In the genomic region with DNA sequence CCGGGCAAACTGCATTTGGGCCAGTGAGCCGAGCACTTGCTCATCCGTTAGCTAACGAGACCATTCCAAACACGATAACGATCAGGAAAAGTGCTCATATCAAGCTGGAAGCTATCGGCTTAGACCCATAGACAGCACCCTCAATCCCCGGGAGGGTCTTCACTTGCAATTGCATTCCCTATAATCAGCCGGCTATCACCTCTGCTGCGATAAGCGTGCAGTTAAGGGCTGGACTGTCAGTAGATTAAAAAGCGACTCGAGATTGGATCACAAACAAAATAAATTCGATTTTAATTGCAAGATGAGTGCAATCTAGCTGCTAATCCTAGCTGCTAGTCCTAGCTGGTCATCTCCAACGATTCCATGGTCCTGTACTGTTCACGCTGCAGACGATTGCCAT, we compare ENCODE assay signal across 3 fruit fly cellular contexts.
TF ChIP-seq lines count a peak whose summit lies in the region.

No protein-coding gene starts in this region.

- TF ChIP-seq CTCF in whole organism, embryonic (GFP tag; optimal IDR thresholded peaks at IDR 0.05; lab: Kevin White, UChicago): no peak

TF ChIP-seq in whole organism, adult, 20 proteins besides CTCF, POLR2A, EP300 and RAD21:
- TF ChIP-seq toe (GFP tag; optimal IDR thresholded peaks at IDR 0.05; lab: Kevin White, UChicago) (no peak), pad (GFP tag; optimal IDR thresholded peaks at IDR 0.05; lab: Kevin White, UChicago) (no peak), Mnt (GFP tag; optimal IDR thresholded peaks at IDR 0.05; lab: Kevin White, UChicago) (peak; percentile 2), ovo (GFP tag; optimal IDR thresholded peaks at IDR 0.05; lab: Kevin White, UChicago) (no peak), CG11617 (GFP tag; optimal IDR thresholded peaks at IDR 0.05; lab: Kevin White, UChicago) (no peak), CG33017 (tag; optimal IDR thresholded peaks at IDR 0.05; lab: Kevin White, UChicago) (no peak), bab1 (GFP tag; optimal IDR thresholded peaks at IDR 0.05; lab: Kevin White, UChicago) (no peak), Crg-1 (GFP tag; optimal IDR thresholded peaks at IDR 0.05; lab: Kevin White, UChicago) (no peak), Hr96 (GFP tag; optimal IDR thresholded peaks at IDR 0.05; lab: Kevin White, UChicago) (no peak), cic (GFP tag; optimal IDR thresholded peaks at IDR 0.05; lab: Kevin White, UChicago) (peak; percentile 69), kay (GFP tag; lab: Kevin White, UChicago; ENCODE audit: borderline replicate concordance) (no peak), Clk (GFP tag; optimal IDR thresholded peaks at IDR 0.05; lab: Kevin White, UChicago) (no peak), CG14711 (tag; optimal IDR thresholded peaks at IDR 0.05; lab: Kevin White, UChicago) (no peak), CG1620 (GFP tag; optimal IDR thresholded peaks at IDR 0.05; lab: Kevin White, UChicago) (no peak), cnc (optimal IDR thresholded peaks at IDR 0.05; lab: Kevin White, UChicago) (no peak), CG5204 (GFP tag; optimal IDR thresholded peaks at IDR 0.05; lab: Kevin White, UChicago) (no peak), CG7101 (tag; optimal IDR thresholded peaks at IDR 0.05; lab: Kevin White, UChicago) (peak; percentile 19), CG7045 (GFP tag; optimal IDR thresholded peaks at IDR 0.05; lab: Kevin White, UChicago) (no peak), tj (GFP tag; optimal IDR thresholded peaks at IDR 0.05; lab: Kevin White, UChicago) (no peak), CG12768 (GFP tag; optimal IDR thresholded peaks at IDR 0.05; lab: Kevin White, UChicago) (peak; percentile 46)

TF ChIP-seq in whole organism, embryonic, 481 proteins besides CTCF, POLR2A, EP300 and RAD21:
- TF ChIP-seq CG34422 (GFP tag; IDR thresholded peaks at IDR 0.05; lab: Robert Waterston, UW) (no peak), Sox100B (GFP tag; optimal IDR thresholded peaks at IDR 0.05; lab: Kevin White, UChicago) (no peak), CG7987 (GFP tag; optimal IDR thresholded peaks at IDR 0.05; lab: Kevin White, UChicago) (no peak), Bdp1 (GFP tag; optimal IDR thresholded peaks at IDR 0.05; lab: Kevin White, UChicago) (peak; percentile 31), grn (GFP tag; optimal IDR thresholded peaks at IDR 0.05; lab: Kevin White, UChicago) (peak; percentile 16), NK7.1 (GFP tag; optimal IDR thresholded peaks at IDR 0.05; lab: Kevin White, UChicago) (no peak), chinmo (GFP tag; IDR thresholded peaks at IDR 0.05; lab: Robert Waterston, UW; ENCODE audit: partially characterized antibody) (0 out of 4 replicates have a peak, but pooled peaks have one; percentile 20)

TF ChIP-seq in whole organism, prepupa, 60 proteins besides CTCF, POLR2A, EP300 and RAD21:
- TF ChIP-seq Eip78C (GFP tag; lab: Kevin White, UChicago) (no peak), ss (GFP tag; optimal IDR thresholded peaks at IDR 0.05; lab: Kevin White, UChicago) (no peak), Sox14 (GFP tag; optimal IDR thresholded peaks at IDR 0.05; lab: Kevin White, UChicago) (no peak), svp (GFP tag; lab: Kevin White, UChicago) (peak; percentile 77), CG16779 (tag; optimal IDR thresholded peaks at IDR 0.05; lab: Kevin White, UChicago) (no peak)
TF ChIP-seq in whole organism, prepupa: peak in this region for 1.
